Worm (Caenorhabditis elegans): ENCODE data around the gene sel-9.

DNA sequence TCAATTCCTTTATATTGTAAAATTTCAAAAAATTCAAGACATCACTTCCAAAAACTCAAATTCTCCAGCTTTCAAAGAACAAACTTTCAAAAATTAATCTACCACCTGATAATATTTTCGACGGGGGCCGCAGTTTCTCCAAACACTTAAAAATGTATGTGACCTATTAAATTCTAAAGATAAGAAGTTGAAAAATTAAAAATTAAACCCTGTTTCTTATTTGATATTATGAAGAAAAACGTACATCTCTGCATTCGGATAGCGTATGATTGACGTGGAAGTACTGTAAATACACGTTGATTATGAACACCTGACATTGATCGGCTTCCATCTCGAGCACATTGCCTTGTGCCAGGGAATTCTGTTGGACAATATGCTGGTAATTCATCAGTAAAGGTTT, 3.6 kb upstream of the sel-9 start:
- TF ChIP-seq zip-2 (tag; optimal IDR thresholded peaks at IDR 0.05): no peak
- TF ChIP-seq mep-1 (tag; optimal IDR thresholded peaks at IDR 0.05): no peak
- no peak for TF ChIP-seq lin-13 (GFP tag; optimal IDR thresholded peaks at IDR 0.05)
- TF ChIP-seq zag-1 (tag; optimal IDR thresholded peaks at IDR 0.05): no peak

All from whole organism, L4 larva.